Worm (Caenorhabditis elegans) whole organism, young adult: Measurements from ENCODE around the gene elt-2.

Source experiments
- C06A6.2 ChIP-seq: fragments of 200-800 bp; sonication (Bioruptor generic); conservative IDR thresholded peaks from 2 replicates; pipeline ENCODE4 v1.3.6; 2022; ENCODE audit warnings: missing genetic modification characterization, missing compliant biosample characterization
- F33H1.4 ChIP-seq: fragments of 200-800 bp; sonication (Bioruptor generic); IDR thresholded peaks from 2 replicates; pipeline ENCODE4 v1.3.6; 2022; ENCODE audit warnings: missing genetic modification reagents, missing genetic modification characterization, missing compliant biosample characterization
- F37B4.10 ChIP-seq: fragments of 200-800 bp; sonication (Bioruptor generic); IDR thresholded peaks from 2 replicates; pipeline ENCODE4 v1.3.6; 2022; ENCODE audit warnings: missing genetic modification characterization, missing compliant biosample characterization
- F49E8.2 ChIP-seq: sonication (generic microtip); optimal IDR thresholded peaks from 3 replicates; lab custom pipeline; 2017; ENCODE audit warnings: missing genetic modification characterization, mild to moderate bottlenecking, missing compliant biosample characterization, antibody characterized with exemption, moderate library complexity; ENCODE audit not compliant: insufficient read depth
- F52B5.7 ChIP-seq: sonication (generic microtip); optimal IDR thresholded peaks from 2 replicates; lab custom pipeline; 2016; ENCODE audit warnings: mild to moderate bottlenecking, missing genetic modification characterization, missing compliant biosample characterization
- Y56A3A.18 ChIP-seq: fragments of 200-800 bp; sonication (Bioruptor generic); IDR thresholded peaks from 2 replicates; pipeline ENCODE4 v1.3.6; 2022; ENCODE audit warnings: missing genetic modification reagents, missing genetic modification characterization, missing compliant biosample characterization
- ZK185.1 ChIP-seq: sonication (generic microtip); optimal IDR thresholded peaks from 2 replicates; lab custom pipeline; 2016; ENCODE audit warnings: mild to moderate bottlenecking, missing genetic modification characterization, missing compliant biosample characterization; ENCODE audit not compliant: poor library complexity, severe bottlenecking
- atf-7 ChIP-seq: sonication (generic microtip); optimal IDR thresholded peaks from 2 replicates; lab custom pipeline; 2017; ENCODE audit warnings: mild to moderate bottlenecking, missing genetic modification characterization, missing compliant biosample characterization
- attf-3 ChIP-seq: fragments of 200-800 bp; sonication (Bioruptor generic); conservative IDR thresholded peaks from 2 replicates; pipeline ENCODE4 v1.3.6; 2022; ENCODE audit warnings: missing genetic modification reagents, missing genetic modification characterization, missing compliant biosample characterization
- attf-6 ChIP-seq: fragments of 200-800 bp; sonication (Bioruptor generic); IDR thresholded peaks from 2 replicates; pipeline ENCODE4 v1.3.6; 2022; ENCODE audit warnings: missing genetic modification reagents, missing genetic modification characterization, missing compliant biosample characterization
- bed-1 ChIP-seq: fragments of 200-800 bp; sonication (Bioruptor generic); IDR thresholded peaks from 2 replicates; pipeline ENCODE4 v1.3.6; 2022; ENCODE audit warnings: missing genetic modification reagents, missing genetic modification characterization, missing compliant biosample characterization
- cebp-1 ChIP-seq, 2 experiments: fragments of 200-800 bp in 1 of 2; sonication (Bioruptor generic) in 1 of 2; sonication (generic microtip) in 1 of 2; IDR thresholded peaks in 1 of 2; optimal IDR thresholded peaks in 1 of 2; 2 replicates each; pipeline versions ENCODE4 v1.3.6 to Lab custom; 2017 to 2022; ENCODE audit warnings: missing compliant biosample characterization in 2 of 2, missing genetic modification characterization in 2 of 2, mild to moderate bottlenecking in 1 of 2, missing genetic modification reagents in 1 of 2, moderate library complexity in 1 of 2
- ceh-79 ChIP-seq: sonication (generic microtip); optimal IDR thresholded peaks from 2 replicates; lab custom pipeline; 2017; ENCODE audit warnings: mild to moderate bottlenecking, missing genetic modification characterization, missing compliant biosample characterization
- dox-1 ChIP-seq: fragments of 200-800 bp; sonication (Bioruptor generic); IDR thresholded peaks from 2 replicates; pipeline ENCODE4 v1.3.6; 2022; ENCODE audit warnings: missing genetic modification reagents, missing genetic modification characterization, missing compliant biosample characterization
- dpff-1 ChIP-seq: sonication (generic microtip); optimal IDR thresholded peaks from 2 replicates; lab custom pipeline; 2017; ENCODE audit warnings: mild to moderate bottlenecking, missing genetic modification characterization, missing compliant biosample characterization
- hlh-26 ChIP-seq: fragments of 200-800 bp; sonication (Bioruptor generic); conservative IDR thresholded peaks from 2 replicates; pipeline ENCODE4 v1.3.6; 2022; ENCODE audit warnings: missing genetic modification reagents, missing genetic modification characterization, missing compliant biosample characterization
- hmg-20 ChIP-seq: fragments of 200-800 bp; sonication (Bioruptor generic); IDR thresholded peaks from 2 replicates; pipeline ENCODE4 v1.3.6; 2022; ENCODE audit warnings: missing genetic modification reagents, missing genetic modification characterization, missing compliant biosample characterization
- madf-6 ChIP-seq: fragments of 200-800 bp; sonication (Bioruptor generic); IDR thresholded peaks from 2 replicates; pipeline ENCODE4 v1.3.6; 2022; ENCODE audit warnings: missing genetic modification reagents, missing genetic modification characterization, missing compliant biosample characterization
- madf-8 ChIP-seq: fragments of 200-800 bp; sonication (Bioruptor generic); conservative IDR thresholded peaks from 2 replicates; pipeline ENCODE4 v1.3.6; 2022; ENCODE audit warnings: missing genetic modification reagents, missing genetic modification characterization, missing compliant biosample characterization
- mel-28 ChIP-seq: sonication (generic microtip); optimal IDR thresholded peaks from 2 replicates; lab custom pipeline; 2016; ENCODE audit warnings: borderline replicate concordance, mild to moderate bottlenecking, missing genetic modification characterization, missing compliant biosample characterization
- nfya-1 ChIP-seq: sonication (generic microtip); optimal IDR thresholded peaks from 2 replicates; lab custom pipeline; 2017; ENCODE audit warnings: antibody characterized with exemption, missing compliant biosample characterization, missing genetic modification characterization, borderline replicate concordance; ENCODE audit not compliant: insufficient read depth
- nhr-80 ChIP-seq: sonication (generic microtip); optimal IDR thresholded peaks from 2 replicates; lab custom pipeline; 2016; ENCODE audit warnings: missing genetic modification characterization, missing compliant biosample characterization
- pha-4 ChIP-seq: fragments of 150-350 bp; sonication (generic microtip); optimal IDR thresholded peaks from 2 replicates; lab custom pipeline; 2014; ENCODE audit warnings: missing biosample characterization, missing genetic modification reagents, missing genetic modification characterization
- repo-1 ChIP-seq: sonication (generic microtip); optimal IDR thresholded peaks from 2 replicates; lab custom pipeline; 2017; ENCODE audit warnings: mild to moderate bottlenecking, missing genetic modification characterization, missing compliant biosample characterization
- snpc-1.1 ChIP-seq: sonication (generic microtip); optimal IDR thresholded peaks from 2 replicates; lab custom pipeline; 2017; ENCODE audit warnings: missing genetic modification characterization, mild to moderate bottlenecking, missing compliant biosample characterization, antibody characterized with exemption, moderate library complexity, missing genotype, missing genetic modification reagents; ENCODE audit not compliant: insufficient read depth
- snpc-1.3 ChIP-seq: sonication (generic microtip); optimal IDR thresholded peaks from 2 replicates; lab custom pipeline; 2017; ENCODE audit warnings: missing genetic modification characterization, mild to moderate bottlenecking, missing compliant biosample characterization, antibody characterized with exemption, moderate library complexity, missing genotype, missing genetic modification reagents; ENCODE audit not compliant: insufficient read depth
- sptf-2 ChIP-seq: fragments of 200-800 bp; sonication (Bioruptor generic); optimal IDR thresholded peaks from 2 replicates; lab custom pipeline; 2018; ENCODE audit warnings: mild to moderate bottlenecking, missing genetic modification characterization, missing compliant biosample characterization
- unc-62 ChIP-seq: fragments of 150-350 bp; optimal IDR thresholded peaks from 2 replicates; lab custom pipeline; 2014; ENCODE audit warnings: missing biosample characterization, missing genetic modification reagents, missing genetic modification characterization
- zfh-2 ChIP-seq: fragments of 200-800 bp; sonication (Bioruptor generic); conservative IDR thresholded peaks from 2 replicates; pipeline ENCODE4 v1.3.6; 2022; ENCODE audit warnings: missing genetic modification reagents, missing genetic modification characterization, missing compliant biosample characterization

elt-2 gene

DNA sequence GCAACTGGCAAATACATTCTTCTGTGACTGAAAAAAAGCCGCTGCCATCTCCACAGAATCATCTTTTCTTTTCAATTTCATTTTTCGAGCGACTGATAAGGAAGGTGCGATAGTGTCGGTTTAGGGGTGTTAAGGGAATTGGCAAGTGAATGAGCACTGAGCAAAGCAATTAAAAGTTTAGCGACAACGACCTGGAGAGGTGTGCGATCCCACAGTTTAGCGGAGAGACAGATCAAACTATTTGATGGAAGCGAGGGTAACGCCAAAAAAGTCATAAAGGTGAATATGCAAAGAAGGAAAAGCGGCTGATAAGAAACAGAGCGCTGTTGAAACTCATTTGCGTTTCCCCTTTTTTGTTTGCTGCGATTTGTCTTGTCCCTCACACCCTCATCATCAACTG is 48.0 kb downstream of the elt-2 start, which contains the start of the genes F14F3.5 and slcf-1:
F14F3.5 (minus strand) TSS at position 234 of the 400 bp plus-strand sequence.
slcf-1 (plus strand) TSS at position 302 of the 400 bp plus-strand sequence.
- TF ChIP-seq nhr-80 (tag; lab: Kevin White, UChicago) (peak; percentile 88), dox-1 (GFP tag; lab: Robert Waterston, UW) (peak; percentile 46; the same call in 1 of the 2 replicates), snpc-1.1 (tag; lab: Kevin White, UChicago) (no peak)

DNA sequence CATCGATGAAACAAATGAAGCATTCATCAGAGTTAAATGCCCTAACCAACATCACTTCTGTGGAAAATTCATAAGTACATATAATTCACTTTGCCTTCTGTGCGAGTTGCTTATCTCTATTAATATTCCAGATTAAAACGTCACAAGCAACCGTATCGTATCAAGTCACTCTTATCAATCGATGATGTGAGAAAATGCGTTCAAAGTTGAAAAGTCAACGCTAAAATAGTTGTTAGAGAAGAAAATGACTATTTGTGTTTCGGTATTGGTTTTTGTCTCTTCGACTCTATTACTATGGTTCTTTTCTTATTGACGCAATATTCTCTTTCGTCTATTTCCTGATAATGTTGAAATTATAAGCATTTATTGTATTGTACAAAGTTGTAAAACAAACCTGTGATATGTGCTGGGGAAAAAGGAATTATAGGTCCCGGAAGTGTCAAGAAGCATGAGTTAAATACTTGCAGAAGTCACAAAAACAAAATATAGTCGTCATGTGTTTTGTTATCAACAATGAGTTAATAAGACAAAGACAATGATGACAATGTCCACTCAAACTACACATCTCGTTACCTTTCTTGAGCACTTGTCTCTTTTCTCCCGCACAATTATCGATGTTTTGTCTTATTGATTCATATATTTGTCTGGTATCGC is 51.3 kb downstream of the elt-2 start:
- TF ChIP-seq F49E8.2 (tag; lab: Kevin White, UChicago) (no peak), dpff-1 (no peak), hmg-20 (GFP tag; lab: Robert Waterston, UW) (no peak), Y56A3A.18 (GFP tag; lab: Robert Waterston, UW) (no peak), repo-1 (no peak), mel-28 (tag; lab: Kevin White, UChicago) (no peak), attf-6 (GFP tag; lab: Robert Waterston, UW) (no peak), snpc-1.3 (tag; lab: Kevin White, UChicago) (no peak), unc-62 (peak; percentile 35), F33H1.4 (GFP tag; lab: Robert Waterston, UW) (no peak), nfya-1 (tag; lab: Kevin White, UChicago) (no peak), bed-1 (GFP tag; lab: Robert Waterston, UW) (no peak), attf-3 (GFP tag; lab: Robert Waterston, UW) (no peak), madf-8 (GFP tag; lab: Robert Waterston, UW) (no peak), cebp-1 (GFP tag; IDR thresholded peaks at IDR 0.05; lab: Robert Waterston, UW) (no peak), cebp-1 (tag; optimal IDR thresholded peaks at IDR 0.05; lab: Kevin White, UChicago) (peak; percentile 16), C06A6.2 (GFP tag; lab: Robert Waterston, UW) (no peak), zfh-2 (GFP tag; lab: Robert Waterston, UW) (no peak), ZK185.1 (tag; lab: Kevin White, UChicago) (peak; percentile 1), pha-4 (no peak), ceh-79 (tag; lab: Kevin White, UChicago) (no peak), atf-7 (tag; lab: Kevin White, UChicago) (no peak), snpc-1.1 (tag; lab: Kevin White, UChicago) (no peak), nhr-80 (tag; lab: Kevin White, UChicago) (peak; percentile 53), F52B5.7 (no peak), madf-6 (GFP tag; lab: Robert Waterston, UW) (no peak), sptf-2 (GFP tag; lab: Kevin White, UChicago) (no peak), F37B4.10 (GFP tag; lab: Robert Waterston, UW) (no peak), hlh-26 (GFP tag; lab: Robert Waterston, UW) (no peak)
